Fruit fly (Drosophila melanogaster) whole organism, embryonic: ENCODE measurements around the gene Lgr3.

ENCODE experiments used
- Asciz ChIP-seq: fragments of 200-800 bp; sonication (Bioruptor generic); optimal IDR thresholded peaks from 2 replicates; lab custom pipeline; 2017; ENCODE audit warnings: missing biosample characterization, mild to moderate bottlenecking, missing genetic modification characterization, missing genetic modification reagents
- Atf-2 ChIP-seq: fragments of 200-800 bp; sonication (Bioruptor generic); optimal IDR thresholded peaks from 2 replicates; lab custom pipeline; 2016; ENCODE audit warnings: missing biosample characterization, missing genetic modification characterization
- Atf6 ChIP-seq: fragments of 200-800 bp; sonication (Bioruptor generic); IDR thresholded peaks from 2 replicates; pipeline ENCODE4 v1.3.6; 2022; ENCODE audit warnings: missing biosample characterization, missing genetic modification characterization
- B-H2 ChIP-seq: fragments of 200-800 bp; sonication (Bioruptor generic); optimal IDR thresholded peaks from 2 replicates; lab custom pipeline; 2018; ENCODE audit warnings: missing biosample characterization, mild to moderate bottlenecking, missing genetic modification characterization
- CG10267 ChIP-seq: fragments of 200-800 bp; sonication (Bioruptor generic); optimal IDR thresholded peaks from 2 replicates; lab custom pipeline; 2018; ENCODE audit warnings: missing biosample characterization, mild to moderate bottlenecking, missing genetic modification characterization, moderate library complexity
- CG10543 ChIP-seq: fragments of 200-800 bp; sonication (Bioruptor generic); optimal IDR thresholded peaks from 3 replicates; lab custom pipeline; 2017; ENCODE audit warnings: missing biosample characterization, mild to moderate bottlenecking, missing genetic modification characterization, moderate library complexity
- CG11456 ChIP-seq: fragments of 200-800 bp; sonication (Bioruptor generic); IDR thresholded peaks from 3 replicates; pipeline ENCODE4 v1.3.6; 2022; ENCODE audit warnings: missing biosample characterization, missing genetic modification characterization
- CG11695 ChIP-seq: fragments of 200-800 bp; sonication (Bioruptor generic); IDR thresholded peaks from 3 replicates; pipeline ENCODE4 v1.3.6; 2022; ENCODE audit warnings: missing biosample characterization, missing genetic modification characterization
- CG11723 ChIP-seq: fragments of 200-800 bp; sonication (Bioruptor generic); optimal IDR thresholded peaks from 2 replicates; lab custom pipeline; 2017; ENCODE audit warnings: missing biosample characterization, mild to moderate bottlenecking, missing genetic modification characterization
- CG12299 ChIP-seq: fragments of 200-800 bp; sonication (Bioruptor generic); optimal IDR thresholded peaks from 2 replicates; lab custom pipeline; 2018; ENCODE audit warnings: missing biosample characterization, mild to moderate bottlenecking, missing genetic modification characterization
- CG17359 ChIP-seq: fragments of 200-800 bp; sonication (Bioruptor generic); optimal IDR thresholded peaks from 3 replicates; lab custom pipeline; 2018; ENCODE audit warnings: missing biosample characterization, mild to moderate bottlenecking, missing genetic modification characterization, moderate library complexity
- CG17361 ChIP-seq: fragments of 200-800 bp; sonication (Bioruptor generic); IDR thresholded peaks from 3 replicates; pipeline ENCODE4 v1.3.6; 2022; ENCODE audit warnings: missing biosample characterization, missing genetic modification characterization
- CG17829 ChIP-seq: fragments of 200-800 bp; optimal IDR thresholded peaks from 2 replicates; lab custom pipeline; 2019; ENCODE audit warnings: missing biosample characterization, mild to moderate bottlenecking, missing genetic modification characterization, moderate library complexity
- CG31365 ChIP-seq: fragments of 200-800 bp; sonication (Bioruptor generic); optimal IDR thresholded peaks from 2 replicates; lab custom pipeline; 2018; ENCODE audit warnings: missing biosample characterization, mild to moderate bottlenecking, missing genetic modification characterization
- CG32772 ChIP-seq: fragments of 200-800 bp; sonication (Bioruptor generic); IDR thresholded peaks from 2 replicates; pipeline ENCODE4 v1.3.6; 2022; ENCODE audit warnings: missing biosample characterization, missing genetic modification characterization
- CG34422 ChIP-seq: fragments of 200-800 bp; sonication (Bioruptor generic); IDR thresholded peaks from 3 replicates; pipeline ENCODE4 v1.3.6; 2022; ENCODE audit warnings: missing biosample characterization, missing genetic modification characterization
- CG3726 ChIP-seq: fragments of 200-800 bp; sonication (Bioruptor generic); IDR thresholded peaks from 3 replicates; pipeline ENCODE4, ENCODE4 v1.3.6; 2022; ENCODE audit warnings: missing biosample characterization, missing genetic modification characterization
- CG5180 ChIP-seq: fragments of 200-800 bp; sonication (Bioruptor generic); optimal IDR thresholded peaks from 3 replicates; lab custom pipeline; 2017; ENCODE audit warnings: missing biosample characterization, missing genetic modification characterization, mild to moderate bottlenecking, moderate library complexity, missing genetic modification reagents
- CG8290 ChIP-seq, 3 experiments: fragments of 200-800 bp; sonication (Bioruptor generic); optimal IDR thresholded peaks; 2 replicates each; lab custom pipeline; 2016 to 2019; ENCODE audit warnings: missing biosample characterization in 3 of 3, missing genetic modification characterization in 3 of 3, mild to moderate bottlenecking in 2 of 3, moderate library complexity in 1 of 3
- CTCF ChIP-seq: fragments of 200-800 bp; sonication (Bioruptor generic); optimal IDR thresholded peaks from 2 replicates; lab custom pipeline; 2017; ENCODE audit warnings: missing biosample characterization, mild to moderate bottlenecking, missing genetic modification characterization, moderate library complexity
- Chrac-16 ChIP-seq: fragments of 200-800 bp; sonication (Bioruptor generic); optimal IDR thresholded peaks from 3 replicates; lab custom pipeline; 2016; ENCODE audit warnings: missing biosample characterization, missing genetic modification characterization
- Doc2 ChIP-seq: fragments of 200-800 bp; sonication (Bioruptor generic); IDR thresholded peaks from 2 replicates; pipeline ENCODE4 v1.3.6; 2022; ENCODE audit warnings: missing biosample characterization, missing genetic modification characterization
- E2f2 ChIP-seq: fragments of 200-800 bp; sonication (Bioruptor generic); IDR thresholded peaks from 2 replicates; pipeline ENCODE4 v1.3.6; 2022; ENCODE audit warnings: missing biosample characterization, missing genetic modification characterization
- Hr39 ChIP-seq: fragments of >200 bp; optimal IDR thresholded peaks from 2 replicates; lab custom pipeline; 2017
- Lpt ChIP-seq: fragments of >200 bp; optimal IDR thresholded peaks from 2 replicates; lab custom pipeline; 2018; ENCODE audit warnings: missing biosample characterization, missing genetic modification characterization
- Myb ChIP-seq: fragments of 200-800 bp; sonication (Bioruptor generic); optimal IDR thresholded peaks from 2 replicates; lab custom pipeline; 2016; ENCODE audit warnings: missing biosample characterization, missing genetic modification characterization
- Opbp ChIP-seq: fragments of 200-800 bp; sonication (Bioruptor generic); IDR thresholded peaks from 3 replicates; pipeline ENCODE4 v1.3.6; 2022; ENCODE audit warnings: missing biosample characterization, missing genetic modification characterization; ENCODE audit not compliant: partially characterized antibody
- PHDP ChIP-seq: fragments of 200-800 bp; sonication (Bioruptor generic); optimal IDR thresholded peaks from 3 replicates; lab custom pipeline; 2018; ENCODE audit warnings: missing biosample characterization, mild to moderate bottlenecking, missing genetic modification characterization, moderate library complexity
- Ptx1 ChIP-seq: fragments of 200-800 bp; sonication (Bioruptor generic); IDR thresholded peaks from 2 replicates; pipeline ENCODE4 v1.3.6; 2022; ENCODE audit warnings: missing biosample characterization, missing genetic modification characterization
- Rx ChIP-seq: fragments of 200-800 bp; sonication (Bioruptor generic); IDR thresholded peaks from 2 replicates; pipeline ENCODE4 v1.3.6; 2022; ENCODE audit warnings: missing biosample characterization, missing genetic modification characterization
- Sin3A ChIP-seq: fragments of >200 bp; optimal IDR thresholded peaks from 2 replicates; lab custom pipeline; 2018
- Sox102F ChIP-seq: fragments of 200-800 bp; sonication (Bioruptor generic); optimal IDR thresholded peaks from 2 replicates; lab custom pipeline; 2018; ENCODE audit warnings: missing biosample characterization, mild to moderate bottlenecking, missing genetic modification characterization, moderate library complexity
- Sry-β ChIP-seq: fragments of 200-800 bp; sonication (Bioruptor generic); optimal IDR thresholded peaks from 2 replicates; lab custom pipeline; 2018; ENCODE audit warnings: missing biosample characterization, mild to moderate bottlenecking, missing genetic modification characterization, moderate library complexity
- Xbp1 ChIP-seq: fragments of 200-800 bp; sonication (Bioruptor generic); optimal IDR thresholded peaks from 3 replicates; lab custom pipeline; 2016; ENCODE audit warnings: missing biosample characterization, mild to moderate bottlenecking, missing genetic modification characterization
- cg ChIP-seq: fragments of 200-800 bp; sonication (Bioruptor generic); optimal IDR thresholded peaks from 3 replicates; lab custom pipeline; 2019; ENCODE audit warnings: missing biosample characterization, mild to moderate bottlenecking, missing genetic modification characterization, moderate library complexity
- chm ChIP-seq: fragments of 200-800 bp; sonication (Bioruptor generic); IDR thresholded peaks from 2 replicates; pipeline ENCODE4 v1.3.6; 2022; ENCODE audit warnings: missing biosample characterization, missing genetic modification characterization
- crol ChIP-seq: fragments of 200-800 bp; sonication (Bioruptor generic); IDR thresholded peaks from 2 replicates; pipeline ENCODE4 v1.3.6; 2022; ENCODE audit warnings: missing biosample characterization, missing genetic modification characterization
- cwo ChIP-seq: fragments of 200-800 bp; sonication (Bioruptor generic); optimal IDR thresholded peaks from 3 replicates; lab custom pipeline; 2017; ENCODE audit warnings: missing biosample characterization, missing genetic modification characterization, mild to moderate bottlenecking, moderate library complexity, missing genetic modification reagents
- dysf ChIP-seq: fragments of 200-800 bp; sonication (Bioruptor generic); IDR thresholded peaks from 3 replicates; pipeline ENCODE4 v1.3.6; 2022; ENCODE audit warnings: missing biosample characterization, missing genetic modification characterization
- ems ChIP-seq: fragments of 200-800 bp; sonication (Bioruptor generic); optimal IDR thresholded peaks from 3 replicates; lab custom pipeline; 2016; ENCODE audit warnings: missing biosample characterization, missing genetic modification characterization
- eyg ChIP-seq: fragments of 200-800 bp; sonication (Bioruptor generic); optimal IDR thresholded peaks from 3 replicates; lab custom pipeline; 2016; ENCODE audit warnings: missing biosample characterization, missing genetic modification characterization
- fd96Cb ChIP-seq: fragments of 200-800 bp; sonication (Bioruptor generic); optimal IDR thresholded peaks from 2 replicates; lab custom pipeline; 2018; ENCODE audit warnings: missing biosample characterization, mild to moderate bottlenecking, missing genetic modification characterization, moderate library complexity
- fru ChIP-seq: fragments of >200 bp; optimal IDR thresholded peaks from 2 replicates; lab custom pipeline; 2017
- grn ChIP-seq: fragments of 200-800 bp; sonication (Bioruptor generic); optimal IDR thresholded peaks from 3 replicates; lab custom pipeline; 2017; ENCODE audit warnings: missing biosample characterization, missing genetic modification characterization
- ham ChIP-seq: fragments of 200-800 bp; sonication (Bioruptor generic); IDR thresholded peaks from 2 replicates; pipeline ENCODE4 v1.3.6; 2022; ENCODE audit warnings: missing biosample characterization, missing genetic modification characterization
- jumu ChIP-seq: fragments of 200-800 bp; sonication (Bioruptor generic); optimal IDR thresholded peaks from 3 replicates; lab custom pipeline; 2016; ENCODE audit warnings: missing biosample characterization, missing genetic modification characterization
- pfk ChIP-seq: fragments of 200-800 bp; sonication (Bioruptor generic); optimal IDR thresholded peaks from 2 replicates; lab custom pipeline; 2018; ENCODE audit warnings: missing biosample characterization, mild to moderate bottlenecking, missing genetic modification characterization, moderate library complexity
- pros ChIP-seq: fragments of 200-800 bp; sonication (Bioruptor generic); optimal IDR thresholded peaks from 3 replicates; lab custom pipeline; 2019; ENCODE audit warnings: missing biosample characterization, mild to moderate bottlenecking, missing genetic modification characterization, moderate library complexity
- pum ChIP-seq: fragments of 200-800 bp; sonication (Bioruptor generic); optimal IDR thresholded peaks from 2 replicates; lab custom pipeline; 2016; ENCODE audit warnings: missing biosample characterization, missing genetic modification characterization
- tin ChIP-seq: fragments of 200-800 bp; sonication (Bioruptor generic); optimal IDR thresholded peaks from 3 replicates; lab custom pipeline; 2016; ENCODE audit warnings: missing biosample characterization, missing genetic modification characterization
- twi ChIP-seq: fragments of 200-800 bp; optimal IDR thresholded peaks from 2 replicates; lab custom pipeline; 2019; ENCODE audit warnings: missing biosample characterization, mild to moderate bottlenecking, missing genetic modification characterization, moderate library complexity
- zf30C ChIP-seq: fragments of 200-800 bp; sonication (Bioruptor generic); optimal IDR thresholded peaks from 3 replicates; lab custom pipeline; 2018; ENCODE audit warnings: missing biosample characterization, mild to moderate bottlenecking, missing genetic modification characterization

Gene Lgr3

DNA sequence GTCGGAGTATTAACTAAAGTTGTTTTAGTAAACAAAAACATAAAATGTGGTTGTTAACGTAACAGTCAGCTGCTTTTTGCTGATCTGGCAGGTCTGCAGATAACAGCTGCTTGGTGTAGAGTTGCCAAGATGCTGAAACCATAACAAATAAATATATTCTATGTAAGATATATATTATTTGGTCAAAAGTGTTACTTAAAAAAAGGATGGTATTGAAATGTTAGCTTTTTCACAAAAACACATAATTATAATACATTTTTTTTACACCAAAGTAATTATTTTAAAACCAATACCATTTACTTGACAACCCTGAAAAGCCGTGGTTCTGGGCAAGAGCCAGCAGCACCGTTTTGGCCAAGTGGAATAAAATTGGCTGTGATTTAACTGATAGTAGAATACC lies 14.9 kb downstream of the Lgr3 start, which contains the start of the genes CG4743 and Idh3g (continued):
- TF ChIP-seq CG17359 (tag; lab: Kevin White, UChicago) (peak; percentile 98), CG10267 (tag; lab: Kevin White, UChicago) (peak; percentile 94), crol (peak; percentile 53; the same call in 1 of the 2 replicates), CTCF (GFP tag; lab: Kevin White, UChicago) (peak; percentile 67), zf30C (GFP tag; lab: Kevin White, UChicago) (peak; percentile 23), Xbp1 (GFP tag; lab: Kevin White, UChicago) (peak; percentile 97), CG17829 (tag; lab: Kevin White, UChicago) (peak; percentile 99), Rx (GFP tag; lab: Robert Waterston, UW) (peak; percentile 82), Ptx1 (peak; percentile 97), eyg (peak; percentile 24), Myb (GFP tag; lab: Kevin White, UChicago) (peak; percentile 26), pum (GFP tag; lab: Kevin White, UChicago) (peak; percentile 68), pfk (peak; percentile 68), CG10543 (GFP tag; lab: Kevin White, UChicago) (peak; percentile 98), fd96Cb (tag; lab: Kevin White, UChicago) (peak; percentile 97), twi (tag; lab: Kevin White, UChicago) (peak; percentile 97), CG31365 (tag; lab: Kevin White, UChicago) (peak; percentile 70), tin (GFP tag; lab: Kevin White, UChicago) (peak; percentile 96), PHDP (peak; percentile 99), Hr39 (lab: Kevin White, UChicago) (no peak), Atf-2 (GFP tag; lab: Kevin White, UChicago) (peak; percentile 60), CG11695 (GFP tag; lab: Robert Waterston, UW) (peak; percentile 98), jumu (GFP tag; lab: Kevin White, UChicago) (peak; percentile 31), CG8290 (GFP tag; optimal IDR thresholded peaks at IDR 0.05; lab: Kevin White, UChicago) (peak; percentile 95), CG8290 (tag; optimal IDR thresholded peaks at IDR 0.05; lab: Kevin White, UChicago) (peak in 1 of 2 experiments; percentile 93), dysf (peak; percentile 97), CG17361 (GFP tag; lab: Robert Waterston, UW) (peak; percentile 98), chm (GFP tag; lab: Robert Waterston, UW) (peak; percentile 96), ems (GFP tag; lab: Kevin White, UChicago) (peak; percentile 81), Lpt (GFP tag; lab: Kevin White, UChicago) (no peak), cg (GFP tag; lab: Kevin White, UChicago) (no peak), fru (no peak), pros (GFP tag; lab: Kevin White, UChicago) (peak; percentile 77), Doc2 (GFP tag; lab: Robert Waterston, UW) (no peak; the same call in 1 of the 2 replicates), CG11723 (peak; percentile 91), ham (GFP tag; lab: Robert Waterston, UW) (peak; percentile 72; the same call in 1 of the 2 replicates), Chrac-16 (peak; percentile 97), CG3726 (GFP tag; lab: Robert Waterston, UW) (peak; percentile 91), Sox102F (peak; percentile 98), Atf6 (peak; percentile 97), CG32772 (GFP tag; lab: Robert Waterston, UW) (peak; percentile 92), B-H2 (GFP tag; lab: Kevin White, UChicago) (peak; percentile 98), Asciz (GFP tag; lab: Kevin White, UChicago) (peak; percentile 92), Opbp (GFP tag; lab: Robert Waterston, UW) (no peak), CG5180 (peak; percentile 83), Sry-β (GFP tag; lab: Kevin White, UChicago) (peak; percentile 71), Sin3A (lab: Kevin White, UChicago) (peak; percentile 18), E2f2 (GFP tag; lab: Robert Waterston, UW) (peak; percentile 84), CG12299 (tag; lab: Kevin White, UChicago) (peak; percentile 97), CG34422 (GFP tag; lab: Robert Waterston, UW) (peak; percentile 97), cwo (GFP tag; lab: Kevin White, UChicago) (peak; percentile 93), CG11456 (GFP tag; lab: Robert Waterston, UW) (peak; percentile 88), grn (GFP tag; lab: Kevin White, UChicago) (peak; percentile 71)
